Fruit fly (Drosophila melanogaster): ENCODE measurements around the gene Wdr24.

Wdr24 gene

DNA sequence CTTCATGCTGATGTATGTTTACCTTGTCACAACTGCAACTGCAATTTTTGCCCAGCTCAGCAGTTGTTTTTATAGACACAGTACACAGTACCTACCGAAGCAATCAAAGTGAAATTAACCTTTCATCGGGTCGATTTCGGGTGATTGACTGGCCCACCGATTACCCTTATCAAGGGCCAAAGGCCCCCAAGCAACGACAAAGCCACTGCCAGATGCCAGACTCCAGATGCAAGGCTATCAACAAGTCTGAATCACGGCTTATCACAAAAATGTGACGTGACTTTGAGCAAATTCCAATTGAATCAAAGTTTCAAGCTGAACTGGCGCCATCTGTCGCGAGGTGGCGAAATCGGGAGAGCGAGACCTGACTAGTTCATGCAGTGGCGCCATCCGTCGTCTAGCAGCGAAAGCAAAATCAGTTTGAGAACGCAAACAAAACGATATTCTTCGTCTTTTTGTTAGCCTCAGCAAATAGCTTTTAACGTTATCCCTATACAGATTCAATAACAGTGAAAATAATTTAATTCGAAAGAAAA lies 28.0 kb downstream of the Wdr24 start, which contains the start of gene Obp99b (continued):
- TF ChIP-seq CG14014 (GFP tag; IDR thresholded peaks at IDR 0.05) (peak; percentile 66; the same call in 1 of the 2 replicates), Hr51 (GFP tag; optimal IDR thresholded peaks at IDR 0.05) (peak; percentile 42 to 66), CG6689 (GFP tag; IDR thresholded peaks at IDR 0.05) (peak; percentile 76), CG5953 (GFP tag; IDR thresholded peaks at IDR 0.05) (peak; percentile 74; the same call in 1 of the 2 replicates), Chrac-16 (GFP tag; optimal IDR thresholded peaks at IDR 0.05) (peak; percentile 75), Hr3 (GFP tag; optimal IDR thresholded peaks at IDR 0.05) (peak; percentile 60), CG13624 (GFP tag; optimal IDR thresholded peaks at IDR 0.05) (peak; percentile 73), croc (GFP tag; conservative IDR thresholded peaks at IDR 0.05) (peak; percentile 48; the same call in 2 of the 3 replicates), CG17385 (GFP tag; optimal IDR thresholded peaks at IDR 0.05) (peak; percentile 69), sna (GFP tag; IDR thresholded peaks at IDR 0.05; ENCODE audit: partially characterized antibody) (no peak), zen2 (GFP tag; IDR thresholded peaks at IDR 0.05; ENCODE audit: partially characterized antibody) (no peak), Adf1 (GFP tag; IDR thresholded peaks at IDR 0.05) (peak; percentile 25), CG1647 (GFP tag; optimal IDR thresholded peaks at IDR 0.05) (peak; percentile 8), Hr39 (optimal IDR thresholded peaks at IDR 0.05) (no peak), nau (GFP tag; optimal IDR thresholded peaks at IDR 0.05) (peak; percentile 70), Camta (GFP tag; optimal IDR thresholded peaks at IDR 0.05) (peak; percentile 73), Bteb2 (GFP tag; optimal IDR thresholded peaks at IDR 0.05) (no peak), CG9932 (GFP tag; IDR thresholded peaks at IDR 0.05) (peak; percentile 74), wek (GFP tag; optimal IDR thresholded peaks at IDR 0.05) (peak; percentile 86), kah (GFP tag; optimal IDR thresholded peaks at IDR 0.05) (peak; percentile 79), CG30020 (tag; optimal IDR thresholded peaks at IDR 0.05) (no peak), cg (GFP tag; optimal IDR thresholded peaks at IDR 0.05) (no peak), dpn (GFP tag; optimal IDR thresholded peaks at IDR 0.05) (peak; percentile 76 to 78), CG1832 (GFP tag; optimal IDR thresholded peaks at IDR 0.05) (no peak), Drgx (GFP tag; IDR thresholded peaks at IDR 0.05) (peak; percentile 76), Poxn (GFP tag; IDR thresholded peaks at IDR 0.05) (no peak), Doc3 (GFP tag; IDR thresholded peaks at IDR 0.05; ENCODE audit: partially characterized antibody) (no peak), CG13424 (tag; optimal IDR thresholded peaks at IDR 0.05) (peak; percentile 71), CG7357 (GFP tag; IDR thresholded peaks at IDR 0.05) (peak; percentile 55; the same call in 1 of the 3 replicates), CG32532 (GFP tag; IDR thresholded peaks at IDR 0.05) (peak; percentile 91), yki (optimal IDR thresholded peaks at IDR 0.05) (no peak), lola (GFP tag; optimal IDR thresholded peaks at IDR 0.05) (peak in 1 of 3 experiments; percentile 23), hkb (optimal IDR thresholded peaks at IDR 0.05) (no peak), hkb (GFP tag; IDR thresholded peaks at IDR 0.05) (peak; percentile 78), CG7839 (tag; optimal IDR thresholded peaks at IDR 0.05) (peak; percentile 74), Mes4 (GFP tag; optimal IDR thresholded peaks at IDR 0.05) (peak; percentile 88), PHDP (tag; optimal IDR thresholded peaks at IDR 0.05) (peak; percentile 76), z (GFP tag; IDR thresholded peaks at IDR 0.05) (no peak), Hmr (GFP tag; optimal IDR thresholded peaks at IDR 0.05) (peak; percentile 63), Atf6 (GFP tag; IDR thresholded peaks at IDR 0.05) (peak; percentile 50; the same call in 1 of the 2 replicates), repo (GFP tag; optimal IDR thresholded peaks at IDR 0.05) (peak; percentile 75), trh (GFP tag; optimal IDR thresholded peaks at IDR 0.05) (peak; percentile 60), CG4360 (GFP tag; IDR thresholded peaks at IDR 0.05) (no peak), Fer3 (tag; optimal IDR thresholded peaks at IDR 0.05) (peak; percentile 68), sug (tag; optimal IDR thresholded peaks at IDR 0.05) (no peak), Elba2 (GFP tag; optimal IDR thresholded peaks at IDR 0.05) (peak; percentile 62), lilli (GFP tag; optimal IDR thresholded peaks at IDR 0.05) (peak; percentile 32), Atf3 (GFP tag; optimal IDR thresholded peaks at IDR 0.05) (peak; percentile 82), ab (GFP tag; optimal IDR thresholded peaks at IDR 0.05) (no peak), CG15601 (tag; optimal IDR thresholded peaks at IDR 0.05) (peak; percentile 62), peb (GFP tag; IDR thresholded peaks at IDR 0.05) (peak; percentile 30; the same call in 1 of the 2 replicates)
